Worm (Caenorhabditis elegans): ENCODE measurements around the gene C32D5.10.

Gene C32D5.10

ce11 chrII:6370110-6370509, 18.3 kb upstream of the C32D5.10 start:
- TF ChIP-seq him-1 (tag; optimal IDR thresholded peaks at IDR 0.05) (no peak), W03F9.2 (tag; optimal IDR thresholded peaks at IDR 0.05) (peak; percentile 81), dao-5 (tag; optimal IDR thresholded peaks at IDR 0.05) (no peak)

- TF ChIP-seq him-1 (tag; optimal IDR thresholded peaks at IDR 0.05) (no peak), W03F9.2 (tag; optimal IDR thresholded peaks at IDR 0.05) (no peak), dao-5 (tag; optimal IDR thresholded peaks at IDR 0.05) (no peak)
These were observed 14.9 kb upstream of the C32D5.10 start, which contains the start of gene ctsa-4.1 for ce11 chrII:6366696-6367095. ctsa-4.1 (plus strand) TSS chrII:6366996.

- TF ChIP-seq W03F9.2 (tag; optimal IDR thresholded peaks at IDR 0.05), result no peak
- no peak for TF ChIP-seq him-1 (tag; optimal IDR thresholded peaks at IDR 0.05)
- no peak for TF ChIP-seq dao-5 (tag; optimal IDR thresholded peaks at IDR 0.05)
These were observed 13.5 kb upstream of the C32D5.10 start, which contains the start of the genes ani-2 and clec-88 for ce11 chrII:6365237-6365815. ani-2 (minus strand) TSS chrII:6365367. clec-88 (plus strand) TSS chrII:6365722.

ce11 chrII:6360822-6361221, 9.0 kb upstream of the C32D5.10 start, which contains the start of gene K10B2.4:
K10B2.4 (minus strand) TSS chrII:6360959.
- TF ChIP-seq him-1 (tag; optimal IDR thresholded peaks at IDR 0.05), result no peak
- TF ChIP-seq W03F9.2 (tag; optimal IDR thresholded peaks at IDR 0.05), result peak; percentile 72
- no peak for TF ChIP-seq dao-5 (tag; optimal IDR thresholded peaks at IDR 0.05)

- TF ChIP-seq dao-5 (tag; optimal IDR thresholded peaks at IDR 0.05) (no peak), W03F9.2 (tag; optimal IDR thresholded peaks at IDR 0.05) (no peak), him-1 (tag; optimal IDR thresholded peaks at IDR 0.05) (no peak)
These were observed 7.1 kb upstream of the C32D5.10 start, which contains the start of gene C32D5.12 for ce11 chrII:6358905-6359304. C32D5.12 (minus strand) TSS chrII:6359005.

- TF ChIP-seq him-1 (tag; optimal IDR thresholded peaks at IDR 0.05), result no peak
- TF ChIP-seq dao-5 (tag; optimal IDR thresholded peaks at IDR 0.05), result no peak
- no peak for TF ChIP-seq W03F9.2 (tag; optimal IDR thresholded peaks at IDR 0.05)
These were observed 6.4 kb upstream of the C32D5.10 start for ce11 chrII:6358232-6358631.

- no peak for TF ChIP-seq him-1 (tag; optimal IDR thresholded peaks at IDR 0.05)
- TF ChIP-seq W03F9.2 (tag; optimal IDR thresholded peaks at IDR 0.05), result peak; percentile 73
These were observed 3.9 kb upstream of the C32D5.10 start, which contains the start of gene C32D5.11 for ce11 chrII:6355396-6356346. C32D5.11 (minus strand) TSS chrII:6355446.

ce11 chrII:6349968-6350367, 1.8 kb downstream of the C32D5.10 start:
- TF ChIP-seq dao-5 (tag; optimal IDR thresholded peaks at IDR 0.05) (no peak), W03F9.2 (tag; optimal IDR thresholded peaks at IDR 0.05) (no peak), him-1 (tag; optimal IDR thresholded peaks at IDR 0.05) (no peak)

- peak; percentile 66 for TF ChIP-seq W03F9.2 (tag; optimal IDR thresholded peaks at IDR 0.05)
- peak; percentile 78 for TF ChIP-seq dao-5 (tag; optimal IDR thresholded peaks at IDR 0.05)
- peak; percentile 18 for TF ChIP-seq him-1 (tag; optimal IDR thresholded peaks at IDR 0.05)
These were observed 3.4 kb downstream of the C32D5.10 start for ce11 chrII:6348360-6348759.

ce11 chrII:6347341-6348118, 4.3 kb downstream of the C32D5.10 start, which contains the start of gene lgg-1:
lgg-1 (minus strand) TSS chrII:6347719.
- TF ChIP-seq him-1 (tag; optimal IDR thresholded peaks at IDR 0.05), result no peak

- TF ChIP-seq him-1 (tag; optimal IDR thresholded peaks at IDR 0.05), result no peak
- no peak for TF ChIP-seq W03F9.2 (tag; optimal IDR thresholded peaks at IDR 0.05)
- TF ChIP-seq dao-5 (tag; optimal IDR thresholded peaks at IDR 0.05), result no peak
These were observed 5.2 kb downstream of the C32D5.10 start for ce11 chrII:6346551-6347079.

- TF ChIP-seq dao-5 (tag; optimal IDR thresholded peaks at IDR 0.05) (no peak), W03F9.2 (tag; optimal IDR thresholded peaks at IDR 0.05) (no peak), him-1 (tag; optimal IDR thresholded peaks at IDR 0.05) (no peak)
These were observed 6.3 kb downstream of the C32D5.10 start, which contains the start of gene C32D5.8 for ce11 chrII:6345195-6346158. C32D5.8 (minus strand) TSS chrII:6345964.
